Fruit fly (Drosophila melanogaster): Measurements from ENCODE around the gene tgy.
A peak's percentile ranks its signal among the peaks of the same experiment; 100 is the strongest.

Gene tgy

dm6 chrX:19172955-19173354 is 45.8 kb upstream of the tgy start (continued):
- TF ChIP-seq CG6765 (GFP tag; optimal IDR thresholded peaks at IDR 0.05) (no peak), p53 (GFP tag; optimal IDR thresholded peaks at IDR 0.05) (no peak), gfzf (GFP tag; optimal IDR thresholded peaks at IDR 0.05) (no peak), CG14710 (tag; optimal IDR thresholded peaks at IDR 0.05) (no peak), hkb (optimal IDR thresholded peaks at IDR 0.05) (no peak), hkb (GFP tag; IDR thresholded peaks at IDR 0.05) (no peak), CG18599 (GFP tag; optimal IDR thresholded peaks at IDR 0.05) (no peak), CG6272 (GFP tag; IDR thresholded peaks at IDR 0.05) (no peak), CG18262 (tag; optimal IDR thresholded peaks at IDR 0.05) (no peak), CG11085 (GFP tag; IDR thresholded peaks at IDR 0.05) (no peak), CG4617 (GFP tag; optimal IDR thresholded peaks at IDR 0.05; ENCODE audit: borderline replicate concordance) (no peak), al (GFP tag; IDR thresholded peaks at IDR 0.05) (no peak), CG11560 (tag; IDR thresholded peaks at IDR 0.05) (no peak), CG17361 (GFP tag; IDR thresholded peaks at IDR 0.05) (no peak), en (GFP tag; optimal IDR thresholded peaks at IDR 0.05) (no peak), CG17385 (GFP tag; optimal IDR thresholded peaks at IDR 0.05) (peak; percentile 5), CG30020 (tag; optimal IDR thresholded peaks at IDR 0.05) (no peak), CG34224 (GFP tag; IDR thresholded peaks at IDR 0.05; ENCODE audit: partially characterized antibody) (no peak), seq (GFP tag; IDR thresholded peaks at IDR 0.05) (peak; percentile 15; the same call in 1 of the 2 replicates), Dek (tag; optimal IDR thresholded peaks at IDR 0.05) (no peak), CG13894 (tag; optimal IDR thresholded peaks at IDR 0.05) (no peak), CG7556 (GFP tag; optimal IDR thresholded peaks at IDR 0.05) (peak; percentile 15), odd (GFP tag; optimal IDR thresholded peaks at IDR 0.05) (no peak), cg (GFP tag; optimal IDR thresholded peaks at IDR 0.05) (no peak), CG7839 (tag; optimal IDR thresholded peaks at IDR 0.05) (peak; percentile 11), CG8359 (GFP tag; optimal IDR thresholded peaks at IDR 0.05; ENCODE audit: borderline replicate concordance) (no peak), Rfx (GFP tag; IDR thresholded peaks at IDR 0.05) (0 out of 2 replicates have a peak, but pooled peaks have one; percentile 19), CG10654 (GFP tag; optimal IDR thresholded peaks at IDR 0.05) (no peak), pros (GFP tag; optimal IDR thresholded peaks at IDR 0.05) (no peak), ind (GFP tag; optimal IDR thresholded peaks at IDR 0.05) (peak; percentile 27), slbo (GFP tag; IDR thresholded peaks at IDR 0.05) (peak; percentile 39), CG4424 (GFP tag; optimal IDR thresholded peaks at IDR 0.05) (peak; percentile 21), nmo (GFP tag; optimal IDR thresholded peaks at IDR 0.05) (no peak), luna (GFP tag; optimal IDR thresholded peaks at IDR 0.05) (no peak), Six4 (GFP tag; optimal IDR thresholded peaks at IDR 0.05) (no peak), ab (GFP tag; optimal IDR thresholded peaks at IDR 0.05) (no peak), Hey (tag; optimal IDR thresholded peaks at IDR 0.05) (no peak), CG3163 (GFP tag; optimal IDR thresholded peaks at IDR 0.05) (no peak), CG18476 (GFP tag; optimal IDR thresholded peaks at IDR 0.05) (no peak), CG9932 (GFP tag; IDR thresholded peaks at IDR 0.05) (no peak), CG10321 (GFP tag; IDR thresholded peaks at IDR 0.05) (no peak), Dbx (GFP tag; IDR thresholded peaks at IDR 0.05) (no peak), sim (GFP tag; IDR thresholded peaks at IDR 0.05) (no peak), CrebB (tag; optimal IDR thresholded peaks at IDR 0.05) (no peak), CG18619 (GFP tag; optimal IDR thresholded peaks at IDR 0.05) (no peak), CG2199 (GFP tag; IDR thresholded peaks at IDR 0.05) (no peak), lab (GFP tag; optimal IDR thresholded peaks at IDR 0.05) (peak; percentile 11), Poxn (GFP tag; IDR thresholded peaks at IDR 0.05) (no peak), gem (tag; optimal IDR thresholded peaks at IDR 0.05) (peak; percentile 41), kay (GFP tag; optimal IDR thresholded peaks at IDR 0.05) (no peak), fd96Cb (tag; optimal IDR thresholded peaks at IDR 0.05) (peak; percentile 6), CG6854 (GFP tag; optimal IDR thresholded peaks at IDR 0.05) (no peak)
